Fruit fly (Drosophila melanogaster) whole organism, adult: ENCODE data around the gene Ir31a.

Experiments used
- CG14711 ChIP-seq: fragments of 200-800 bp; sonication (Bioruptor generic); optimal IDR thresholded peaks from 2 replicates; lab custom pipeline; 2018; ENCODE audit warnings: missing biosample characterization, mild to moderate bottlenecking, missing genetic modification characterization, moderate library complexity
- CG33017 ChIP-seq: fragments of 200-800 bp; sonication (Bioruptor generic); optimal IDR thresholded peaks from 2 replicates; lab custom pipeline; 2018; ENCODE audit warnings: missing biosample characterization, mild to moderate bottlenecking, missing genetic modification characterization, moderate library complexity
- CG7045 ChIP-seq: fragments of 200-800 bp; sonication (Bioruptor generic); optimal IDR thresholded peaks from 2 replicates; lab custom pipeline; 2017; ENCODE audit warnings: missing biosample characterization, mild to moderate bottlenecking, missing genetic modification characterization
- cnc ChIP-seq, 2 experiments: fragments of >200 bp; optimal IDR thresholded peaks; 2 replicates each; lab custom pipeline; 2017

DNA sequence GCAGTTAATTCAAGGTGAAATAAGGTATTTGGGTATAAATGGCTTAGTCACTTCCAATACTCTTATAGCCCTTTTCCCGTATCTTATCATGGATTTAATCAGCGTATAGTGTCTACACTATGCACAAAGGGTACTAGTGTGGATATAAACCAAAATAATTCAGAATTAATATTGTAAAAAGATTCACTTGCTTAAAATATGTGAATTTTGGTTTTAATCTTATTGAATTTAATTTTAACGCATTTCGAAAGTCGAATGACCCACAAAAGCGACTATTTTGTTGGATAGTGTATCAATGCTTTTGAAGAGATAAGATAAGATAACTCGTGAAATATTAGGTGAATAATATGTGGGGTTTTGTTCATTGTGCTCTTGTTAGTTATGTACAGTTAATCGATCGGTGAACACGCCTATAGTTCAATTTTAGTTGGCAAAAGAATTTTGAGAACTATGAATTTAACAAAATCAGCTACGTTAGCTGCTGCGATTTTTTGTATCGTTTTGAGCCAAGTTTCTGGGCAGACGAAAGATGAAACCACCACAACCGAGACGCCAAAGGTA lies 23.4 kb upstream of the Ir31a start, which contains the start of gene CG5096:
- TF ChIP-seq CG14711 (tag; lab: Kevin White, UChicago), result peak; percentile 90
- TF ChIP-seq cnc (optimal IDR thresholded peaks at IDR 0.05; lab: Kevin White, UChicago), result peak in 1 of 2 experiments; percentile 27
- peak; percentile 96 for TF ChIP-seq CG33017 (tag; lab: Kevin White, UChicago)
- TF ChIP-seq CG7045, result peak; percentile 82
